Fruit fly (Drosophila melanogaster) whole organism, adult: Measurements from ENCODE around the gene CG31788.

ENCODE experiments used
- CG14711 ChIP-seq: fragments of 200-800 bp; sonication (Bioruptor generic); optimal IDR thresholded peaks from 2 replicates; lab custom pipeline; 2018; ENCODE audit warnings: missing biosample characterization, mild to moderate bottlenecking, missing genetic modification characterization, moderate library complexity
- CG33017 ChIP-seq: fragments of 200-800 bp; sonication (Bioruptor generic); optimal IDR thresholded peaks from 2 replicates; lab custom pipeline; 2018; ENCODE audit warnings: missing biosample characterization, mild to moderate bottlenecking, missing genetic modification characterization, moderate library complexity
- CG5204 ChIP-seq: fragments of 200-800 bp; sonication (Bioruptor generic); optimal IDR thresholded peaks from 2 replicates; lab custom pipeline; 2016; ENCODE audit warnings: missing biosample characterization, missing genetic modification characterization
- CG7101 ChIP-seq: fragments of 200-800 bp; sonication (Bioruptor generic); optimal IDR thresholded peaks from 2 replicates; lab custom pipeline; 2018; ENCODE audit warnings: missing biosample characterization, mild to moderate bottlenecking, missing genetic modification characterization, moderate library complexity
- Crg-1 ChIP-seq: fragments of 200-800 bp; sonication (Bioruptor generic); optimal IDR thresholded peaks from 2 replicates; lab custom pipeline; 2016; ENCODE audit warnings: missing biosample characterization, missing genetic modification characterization
- bab1 ChIP-seq: fragments of 200-800 bp; sonication (Bioruptor generic); optimal IDR thresholded peaks from 3 replicates; lab custom pipeline; 2019; ENCODE audit warnings: missing biosample characterization, mild to moderate bottlenecking, missing genetic modification characterization, moderate library complexity
- tj ChIP-seq: fragments of 200-800 bp; sonication (Bioruptor generic); optimal IDR thresholded peaks from 3 replicates; lab custom pipeline; 2017; ENCODE audit warnings: missing biosample characterization, mild to moderate bottlenecking, missing genetic modification characterization, moderate library complexity

Gene CG31788

dm6 chr2L:18209137-18209536, 48.6 kb downstream of the CG31788 start, which contains the start of gene CG31802:
Gene CG31802, minus strand, starts transcription at chr2L:18209237.
- TF ChIP-seq bab1 (GFP tag; lab: Kevin White, UChicago): no peak
- no peak for TF ChIP-seq Crg-1 (GFP tag; lab: Kevin White, UChicago)
- no peak for TF ChIP-seq CG14711 (tag; lab: Kevin White, UChicago)
- TF ChIP-seq tj (GFP tag; lab: Kevin White, UChicago): no peak
- TF ChIP-seq CG7101 (tag; lab: Kevin White, UChicago): no peak
- TF ChIP-seq CG33017: no peak
- no peak for TF ChIP-seq CG5204
